Fruit fly (Drosophila melanogaster) whole organism, embryonic: ENCODE measurements around the gene Ssu72.

Experiments used
- Atf6 ChIP-seq: fragments of 200-800 bp; sonication (Bioruptor generic); IDR thresholded peaks from 2 replicates; pipeline ENCODE4 v1.3.6; 2022; ENCODE audit warnings: missing biosample characterization, missing genetic modification characterization
- Bdp1 ChIP-seq: fragments of 200-800 bp; sonication (Bioruptor generic); optimal IDR thresholded peaks from 3 replicates; lab custom pipeline; 2016; ENCODE audit warnings: missing biosample characterization, missing genetic modification characterization
- Blimp-1 ChIP-seq: fragments of 200-800 bp; sonication (Bioruptor generic); optimal IDR thresholded peaks from 3 replicates; lab custom pipeline; 2018; ENCODE audit warnings: missing biosample characterization, missing genetic modification characterization, mild to moderate bottlenecking, moderate library complexity, missing genetic modification reagents
- CG10565 ChIP-seq: fragments of 200-800 bp; sonication (Bioruptor generic); optimal IDR thresholded peaks from 3 replicates; lab custom pipeline; 2016; ENCODE audit warnings: missing biosample characterization, mild to moderate bottlenecking, missing genetic modification characterization
- CG12391 ChIP-seq: fragments of 200-800 bp; sonication (Bioruptor generic); optimal IDR thresholded peaks from 3 replicates; lab custom pipeline; 2018; ENCODE audit warnings: missing biosample characterization, mild to moderate bottlenecking, missing genetic modification characterization, moderate library complexity
- CG17612 ChIP-seq: fragments of 200-800 bp; sonication (Bioruptor generic); IDR thresholded peaks from 2 replicates; pipeline ENCODE4 v1.3.6; 2022; ENCODE audit warnings: missing biosample characterization, missing genetic modification characterization
- CG17802 ChIP-seq: fragments of 200-800 bp; sonication (Bioruptor generic); optimal IDR thresholded peaks from 2 replicates; lab custom pipeline; 2018; ENCODE audit warnings: missing biosample characterization, mild to moderate bottlenecking, missing genetic modification characterization, moderate library complexity
- CG2120 ChIP-seq: fragments of 200-800 bp; sonication (Bioruptor generic); optimal IDR thresholded peaks from 3 replicates; lab custom pipeline; 2016; ENCODE audit warnings: missing biosample characterization, missing genetic modification characterization
- CG2875 ChIP-seq: fragments of 200-800 bp; sonication (Bioruptor generic); optimal IDR thresholded peaks from 2 replicates; lab custom pipeline; 2017; ENCODE audit warnings: missing biosample characterization, mild to moderate bottlenecking, missing genetic modification characterization, missing genetic modification reagents
- CG3065 ChIP-seq: fragments of 200-800 bp; sonication (Bioruptor generic); optimal IDR thresholded peaks from 2 replicates; lab custom pipeline; 2016; ENCODE audit warnings: missing biosample characterization, missing genetic modification characterization
- CG3163 ChIP-seq: fragments of 200-800 bp; sonication (Bioruptor generic); optimal IDR thresholded peaks from 3 replicates; lab custom pipeline; 2016; ENCODE audit warnings: missing biosample characterization, missing genetic modification characterization
- CG4404 ChIP-seq: fragments of 200-800 bp; sonication (Bioruptor generic); IDR thresholded peaks from 2 replicates; pipeline ENCODE4 v1.3.6; 2022; ENCODE audit warnings: missing biosample characterization, missing genetic modification characterization
- CG4820 ChIP-seq: fragments of 200-800 bp; sonication (Bioruptor generic); optimal IDR thresholded peaks from 3 replicates; lab custom pipeline; 2016; ENCODE audit warnings: missing biosample characterization, missing genetic modification characterization
- CG6791 ChIP-seq: fragments of 200-800 bp; sonication (Bioruptor generic); IDR thresholded peaks from 3 replicates; pipeline ENCODE4 v1.3.6; 2022; ENCODE audit warnings: missing biosample characterization, missing genetic modification characterization; ENCODE audit not compliant: partially characterized antibody
- CG7745 ChIP-seq: fragments of 200-800 bp; sonication (Bioruptor generic); optimal IDR thresholded peaks from 2 replicates; lab custom pipeline; 2018; ENCODE audit warnings: missing biosample characterization, mild to moderate bottlenecking, missing genetic modification characterization, moderate library complexity
- D19B ChIP-seq: fragments of 200-800 bp; sonication (Bioruptor generic); optimal IDR thresholded peaks from 2 replicates; lab custom pipeline; 2017; ENCODE audit warnings: missing biosample characterization, mild to moderate bottlenecking, missing genetic modification characterization
- Dbx ChIP-seq: fragments of 200-800 bp; sonication (Bioruptor generic); IDR thresholded peaks from 3 replicates; pipeline ENCODE4 v1.3.6; 2022; ENCODE audit warnings: missing biosample characterization, missing genetic modification characterization
- Dip2 ChIP-seq: fragments of 200-800 bp; sonication (Bioruptor generic); IDR thresholded peaks from 2 replicates; pipeline ENCODE4 v1.3.6; 2022; ENCODE audit warnings: missing biosample characterization, missing genetic modification characterization
- Fer3 ChIP-seq: fragments of 200-800 bp; sonication (Bioruptor generic); optimal IDR thresholded peaks from 2 replicates; lab custom pipeline; 2018; ENCODE audit warnings: missing biosample characterization, mild to moderate bottlenecking, missing genetic modification characterization, moderate library complexity
- GATAe ChIP-seq: fragments of 200-800 bp; sonication (Bioruptor generic); conservative IDR thresholded peaks from 2 replicates; pipeline ENCODE4 v1.3.6; 2022; ENCODE audit warnings: missing biosample characterization, missing genetic modification characterization
- Gsc ChIP-seq: fragments of 200-800 bp; sonication (Bioruptor generic); IDR thresholded peaks from 2 replicates; pipeline ENCODE4 v1.3.6; 2022; ENCODE audit warnings: missing biosample characterization, missing genetic modification characterization
- H2.0 ChIP-seq: fragments of 200-800 bp; sonication (Bioruptor generic); IDR thresholded peaks from 2 replicates; pipeline ENCODE4 v1.3.6; 2022; ENCODE audit warnings: missing biosample characterization, missing genetic modification characterization
- HLH4C ChIP-seq: fragments of 200-800 bp; sonication (Bioruptor generic); IDR thresholded peaks from 3 replicates; pipeline ENCODE4 v1.3.6; 2022; ENCODE audit warnings: missing biosample characterization, missing genetic modification characterization; ENCODE audit not compliant: partially characterized antibody
- Hmr ChIP-seq: fragments of 200-800 bp; sonication (Bioruptor generic); optimal IDR thresholded peaks from 3 replicates; lab custom pipeline; 2017; ENCODE audit warnings: mild to moderate bottlenecking, missing biosample characterization, missing genetic modification reagents, missing genetic modification characterization
- Hr78 ChIP-seq, 2 experiments: fragments of 200-800 bp in 1 of 2; fragments of >200 bp in 1 of 2; sonication (Bioruptor generic) in 1 of 2; optimal IDR thresholded peaks; 2 replicates each; lab custom pipeline; 2017 to 2019; ENCODE audit warnings: missing biosample characterization in 2 of 2, missing genetic modification characterization in 2 of 2, mild to moderate bottlenecking in 1 of 2, moderate library complexity in 1 of 2
- Myb ChIP-seq: fragments of 200-800 bp; sonication (Bioruptor generic); optimal IDR thresholded peaks from 2 replicates; lab custom pipeline; 2016; ENCODE audit warnings: missing biosample characterization, missing genetic modification characterization
- Nf-YA ChIP-seq: fragments of 200-800 bp; sonication (Bioruptor generic); IDR thresholded peaks from 2 replicates; pipeline ENCODE4 v1.3.6; 2022; ENCODE audit warnings: missing biosample characterization, missing genetic modification characterization
- Nf-YB ChIP-seq: fragments of 200-800 bp; sonication (Bioruptor generic); optimal IDR thresholded peaks from 3 replicates; lab custom pipeline; 2019; ENCODE audit warnings: missing biosample characterization, mild to moderate bottlenecking, missing genetic modification characterization, moderate library complexity
- NfI ChIP-seq: fragments of 200-800 bp; sonication (Bioruptor generic); optimal IDR thresholded peaks from 3 replicates; lab custom pipeline; 2018; ENCODE audit warnings: missing biosample characterization, mild to moderate bottlenecking, missing genetic modification characterization, moderate library complexity
- Ssrp ChIP-seq: fragments of 200-800 bp; sonication (Bioruptor generic); optimal IDR thresholded peaks from 2 replicates; lab custom pipeline; 2018; ENCODE audit warnings: missing biosample characterization, mild to moderate bottlenecking, missing genetic modification characterization, moderate library complexity
- Tbp ChIP-seq: fragments of >200 bp; optimal IDR thresholded peaks from 2 replicates; lab custom pipeline; 2018; ENCODE audit warnings: missing biosample characterization, missing genetic modification characterization
- ash1 ChIP-seq: fragments of 200-800 bp; sonication (Bioruptor generic); optimal IDR thresholded peaks from 2 replicates; lab custom pipeline; 2018; ENCODE audit warnings: missing biosample characterization, mild to moderate bottlenecking, missing genetic modification characterization
- bcd ChIP-seq: fragments of 200-800 bp; sonication (Bioruptor generic); optimal IDR thresholded peaks from 2 replicates; lab custom pipeline; 2017; ENCODE audit warnings: missing biosample characterization, mild to moderate bottlenecking, missing genetic modification characterization
- croc ChIP-seq: fragments of 200-800 bp; sonication (Bioruptor generic); conservative IDR thresholded peaks from 3 replicates; pipeline ENCODE4 v1.3.6; 2022; ENCODE audit warnings: missing biosample characterization, missing genetic modification characterization
- crp ChIP-seq, 2 experiments: fragments of 200-800 bp; sonication (Bioruptor generic); optimal IDR thresholded peaks; 2 replicates in 1 of 2; 3 replicates in 1 of 2; lab custom pipeline; 2017; ENCODE audit warnings: missing biosample characterization in 2 of 2, missing genetic modification characterization in 2 of 2, mild to moderate bottlenecking in 1 of 2, moderate library complexity in 1 of 2
- dati ChIP-seq: fragments of 200-800 bp; sonication (Bioruptor generic); IDR thresholded peaks from 2 replicates; pipeline ENCODE4 v1.3.6; 2022; ENCODE audit warnings: missing biosample characterization, missing genetic modification characterization
- esg ChIP-seq: fragments of 200-800 bp; sonication (Bioruptor generic); conservative IDR thresholded peaks from 2 replicates; pipeline ENCODE4 v1.3.6; 2022; ENCODE audit warnings: missing biosample characterization, missing genetic modification characterization
- fd102C ChIP-seq: fragments of 200-800 bp; sonication (Bioruptor generic); optimal IDR thresholded peaks from 2 replicates; lab custom pipeline; 2018; ENCODE audit warnings: missing biosample characterization, mild to moderate bottlenecking, missing genetic modification characterization, moderate library complexity
- kay ChIP-seq: fragments of 200-800 bp; sonication (Bioruptor generic); optimal IDR thresholded peaks from 2 replicates; lab custom pipeline; 2016; ENCODE audit warnings: missing biosample characterization, missing genetic modification characterization
- nerfin-2 ChIP-seq: fragments of 200-800 bp; sonication (Bioruptor generic); IDR thresholded peaks from 2 replicates; pipeline ENCODE4 v1.3.6; 2022; ENCODE audit warnings: missing biosample characterization, missing genetic modification characterization; ENCODE audit not compliant: partially characterized antibody
- p53 ChIP-seq: fragments of 200-800 bp; sonication (Bioruptor generic); optimal IDR thresholded peaks from 2 replicates; lab custom pipeline; 2016; ENCODE audit warnings: missing biosample characterization, missing genetic modification characterization
- pnt ChIP-seq: fragments of 200-800 bp; sonication (Bioruptor generic); optimal IDR thresholded peaks from 3 replicates; lab custom pipeline; 2016; ENCODE audit warnings: missing biosample characterization, missing genetic modification characterization
- psq ChIP-seq: fragments of 200-800 bp; sonication (Bioruptor generic); optimal IDR thresholded peaks from 2 replicates; lab custom pipeline; 2017; ENCODE audit warnings: missing biosample characterization, missing genetic modification characterization
- repo ChIP-seq: fragments of 200-800 bp; sonication (Bioruptor generic); optimal IDR thresholded peaks from 2 replicates; lab custom pipeline; 2016; ENCODE audit warnings: missing biosample characterization, missing genetic modification characterization
- slbo ChIP-seq: fragments of 200-800 bp; sonication (Bioruptor generic); IDR thresholded peaks from 2 replicates; pipeline ENCODE4 v1.3.6; 2022; ENCODE audit warnings: missing biosample characterization, missing genetic modification characterization
- sna ChIP-seq: fragments of 200-800 bp; sonication (Bioruptor generic); IDR thresholded peaks from 2 replicates; pipeline ENCODE4 v1.3.6; 2022; ENCODE audit warnings: missing biosample characterization, missing genetic modification characterization; ENCODE audit not compliant: partially characterized antibody
- sr ChIP-seq: fragments of 200-800 bp; sonication (Bioruptor generic); IDR thresholded peaks from 3 replicates; pipeline ENCODE4 v1.3.6; 2022; ENCODE audit warnings: missing biosample characterization, missing genetic modification characterization
- tna ChIP-seq: fragments of 200-800 bp; sonication (Bioruptor generic); IDR thresholded peaks from 2 replicates; pipeline ENCODE4 v1.3.6; 2022; ENCODE audit warnings: missing biosample characterization, missing genetic modification characterization; ENCODE audit not compliant: partially characterized antibody
- trem ChIP-seq: fragments of 200-800 bp; optimal IDR thresholded peaks from 3 replicates; lab custom pipeline; 2019; ENCODE audit warnings: missing biosample characterization, mild to moderate bottlenecking, missing genetic modification characterization, moderate library complexity
- zen ChIP-seq: fragments of 200-800 bp; sonication (Bioruptor generic); optimal IDR thresholded peaks from 3 replicates; lab custom pipeline; 2018; ENCODE audit warnings: missing biosample characterization, mild to moderate bottlenecking, missing genetic modification characterization, moderate library complexity

Ssu72 gene

dm6 chrX:19665684-19666141 is 1.4 kb downstream of the Ssu72 start (continued):
- no peak for TF ChIP-seq Gsc (GFP tag; lab: Robert Waterston, UW)
- peak; percentile 23 for TF ChIP-seq bcd (GFP tag; lab: Kevin White, UChicago)
- TF ChIP-seq CG12391 (tag; lab: Kevin White, UChicago): peak; percentile 13
- TF ChIP-seq NfI (GFP tag; lab: Kevin White, UChicago): peak; percentile 36
- no peak for TF ChIP-seq repo (GFP tag; lab: Kevin White, UChicago)
- TF ChIP-seq crp (GFP tag; optimal IDR thresholded peaks at IDR 0.05; lab: Kevin White, UChicago): peak in 1 of 2 experiments; percentile 23
- peak; percentile 85 for TF ChIP-seq slbo
- peak; percentile 10 for TF ChIP-seq Blimp-1
- no peak for TF ChIP-seq Ssrp
- TF ChIP-seq tna: peak; percentile 43; the same call in 1 of the 2 replicates
- no peak for TF ChIP-seq ash1 (GFP tag; lab: Kevin White, UChicago)
- no peak for TF ChIP-seq Myb (GFP tag; lab: Kevin White, UChicago)
- TF ChIP-seq zen (tag; lab: Kevin White, UChicago): no peak
- no peak for TF ChIP-seq CG10565
- no peak for TF ChIP-seq croc (GFP tag; lab: Robert Waterston, UW)
- peak; percentile 15; the same call in 1 of the 2 replicates for TF ChIP-seq H2.0 (GFP tag; lab: Robert Waterston, UW)
- TF ChIP-seq CG7745 (tag; lab: Kevin White, UChicago): no peak
- TF ChIP-seq Bdp1 (GFP tag; lab: Kevin White, UChicago): no peak
- TF ChIP-seq dati: no peak
- TF ChIP-seq Hmr (GFP tag; lab: Kevin White, UChicago): no peak
- peak; percentile 64 for TF ChIP-seq Dbx (GFP tag; lab: Robert Waterston, UW)
- TF ChIP-seq p53 (GFP tag; lab: Kevin White, UChicago): no peak
- no peak; the same call in 1 of the 2 replicates for TF ChIP-seq esg (GFP tag; lab: Robert Waterston, UW)
- no peak for TF ChIP-seq sr (GFP tag; lab: Robert Waterston, UW)
- no peak for TF ChIP-seq Dip2 (GFP tag; lab: Robert Waterston, UW)
- no peak for TF ChIP-seq CG3065 (GFP tag; lab: Kevin White, UChicago)
- TF ChIP-seq kay (GFP tag; lab: Kevin White, UChicago): no peak
- TF ChIP-seq HLH4C (GFP tag; lab: Robert Waterston, UW): peak; percentile 57; the same call in 2 of the 3 replicates
- peak; percentile 54; the same call in 1 of the 2 replicates for TF ChIP-seq nerfin-2 (GFP tag; lab: Robert Waterston, UW)
- no peak for TF ChIP-seq Nf-YA
- no peak for TF ChIP-seq CG4820 (GFP tag; lab: Kevin White, UChicago)
- no peak for TF ChIP-seq CG17802 (tag; lab: Kevin White, UChicago)
- TF ChIP-seq psq: no peak
- TF ChIP-seq D19B (GFP tag; lab: Kevin White, UChicago): no peak
- TF ChIP-seq fd102C: no peak
- TF ChIP-seq CG6791: peak; percentile 71
- TF ChIP-seq CG4404 (GFP tag; lab: Robert Waterston, UW): peak; percentile 55; the same call in 1 of the 2 replicates
- no peak for TF ChIP-seq CG3163 (GFP tag; lab: Kevin White, UChicago)
- peak; percentile 30 for TF ChIP-seq pnt (GFP tag; lab: Kevin White, UChicago)
- no peak for TF ChIP-seq Fer3
- TF ChIP-seq trem (tag; lab: Kevin White, UChicago): no peak
- no peak for TF ChIP-seq Nf-YB (GFP tag; lab: Kevin White, UChicago)
- TF ChIP-seq CG2875: no peak
- no peak for TF ChIP-seq CG17612 (GFP tag; lab: Robert Waterston, UW)
- TF ChIP-seq Tbp: no peak
- peak; percentile 25; the same call in 1 of the 2 replicates for TF ChIP-seq Atf6 (GFP tag; lab: Robert Waterston, UW)
- peak in 1 of 2 experiments; percentile 2 for TF ChIP-seq Hr78 (GFP tag; optimal IDR thresholded peaks at IDR 0.05; lab: Kevin White, UChicago)
- no peak for TF ChIP-seq sna (GFP tag; lab: Robert Waterston, UW)
- TF ChIP-seq CG2120: peak; percentile 61
- TF ChIP-seq GATAe (GFP tag; lab: Robert Waterston, UW): no peak
